Worm (Caenorhabditis elegans) whole organism, L1 larva: ENCODE results near the gene crls-1.

ENCODE experiments used
- C16A3.4 ChIP-seq: fragments of 150-350 bp; optimal IDR thresholded peaks from 2 replicates; lab custom pipeline; 2014; ENCODE audit warnings: missing biosample characterization, missing genetic modification characterization
- C34B4.2 ChIP-seq: sonication (generic microtip); optimal IDR thresholded peaks from 2 replicates; lab custom pipeline; 2017; ENCODE audit warnings: mild to moderate bottlenecking, missing genetic modification characterization, missing compliant biosample characterization
- Y116A8C.19 ChIP-seq: sonication (generic microtip); optimal IDR thresholded peaks from 2 replicates; lab custom pipeline; 2016; ENCODE audit warnings: missing compliant biosample characterization, missing genetic modification characterization, borderline replicate concordance
- aha-1 ChIP-seq: fragments of 150-350 bp; optimal IDR thresholded peaks from 2 replicates; lab custom pipeline; 2014; ENCODE audit warnings: missing biosample characterization, missing genetic modification characterization
- aly-2 ChIP-seq: fragments of 150-350 bp; optimal IDR thresholded peaks from 2 replicates; lab custom pipeline; 2014; ENCODE audit warnings: missing biosample characterization, missing genetic modification characterization
- ama-1 ChIP-seq: fragments of 150-350 bp; optimal IDR thresholded peaks from 2 replicates; lab custom pipeline; 2014
- ceh-63 ChIP-seq: fragments of 200-800 bp; sonication (Bioruptor generic); optimal IDR thresholded peaks from 2 replicates; lab custom pipeline; 2018; ENCODE audit warnings: mild to moderate bottlenecking, missing genetic modification characterization, missing compliant biosample characterization
- ceh-88 ChIP-seq: fragments of 200-800 bp; sonication (Bioruptor generic); IDR thresholded peaks from 2 replicates; pipeline ENCODE4 v1.3.6; 2022; ENCODE audit warnings: missing genetic modification characterization, missing compliant biosample characterization
- ceh-90 ChIP-seq: sonication (generic microtip); optimal IDR thresholded peaks from 2 replicates; lab custom pipeline; 2016; ENCODE audit warnings: missing genetic modification characterization, missing compliant biosample characterization
- ces-1 ChIP-seq: fragments of 150-350 bp; optimal IDR thresholded peaks from 2 replicates; lab custom pipeline; 2014; ENCODE audit warnings: missing biosample characterization, missing genetic modification reagents, missing genetic modification characterization
- dpl-1 ChIP-seq, 3 experiments: fragments of 150-350 bp in 2 of 3; sonication (generic microtip) in 1 of 3; optimal IDR thresholded peaks; 2 replicates each; lab custom pipeline; 2014 to 2017; ENCODE audit warnings: missing biosample characterization in 3 of 3, missing genetic modification characterization in 3 of 3, missing genetic modification reagents in 3 of 3
- dsc-1 ChIP-seq: sonication (generic microtip); optimal IDR thresholded peaks from 2 replicates; lab custom pipeline; 2016; ENCODE audit warnings: mild to moderate bottlenecking, missing genetic modification characterization, missing compliant biosample characterization
- efl-1 ChIP-seq, 4 experiments: fragments of 150-350 bp; optimal IDR thresholded peaks in 3 of 4; peaks in 1 of 4; 1 replicate in 1 of 4; 2 replicates in 3 of 4; lab custom pipeline; 2014; ENCODE audit warnings: missing biosample characterization in 2 of 4, missing genetic modification characterization in 2 of 4, missing genetic modification reagents in 2 of 4
- efl-3 ChIP-seq: fragments of 200-800 bp; sonication (Bioruptor generic); optimal IDR thresholded peaks from 2 replicates; lab custom pipeline; 2018; ENCODE audit warnings: mild to moderate bottlenecking, missing genetic modification characterization, missing compliant biosample characterization
- egl-13 ChIP-seq: sonication (generic microtip); optimal IDR thresholded peaks from 2 replicates; lab custom pipeline; 2016; ENCODE audit warnings: missing genotype, missing genetic modification reagents, missing genetic modification characterization, missing compliant biosample characterization
- elt-3 ChIP-seq, 6 experiments: fragments of 150-350 bp in 1 of 6; sonication (generic microtip); optimal IDR thresholded peaks; 2 replicates each; lab custom pipeline; 2017 to 2018; ENCODE audit warnings: missing biosample characterization in 6 of 6, missing genetic modification characterization in 6 of 6, inconsistent platforms in 1 of 6
- ets-5 ChIP-seq: fragments of 200-800 bp; sonication (Bioruptor generic); IDR thresholded peaks from 2 replicates; pipeline ENCODE4 v1.3.6; 2022; ENCODE audit warnings: missing genetic modification characterization, missing compliant biosample characterization
- fkh-8 ChIP-seq: sonication (generic microtip); optimal IDR thresholded peaks from 2 replicates; lab custom pipeline; 2016; ENCODE audit warnings: mild to moderate bottlenecking, missing genetic modification characterization, missing compliant biosample characterization
- grh-1 ChIP-seq: fragments of 200-800 bp; sonication (Bioruptor generic); IDR thresholded peaks from 2 replicates; pipeline ENCODE4 v1.3.6; 2022; ENCODE audit warnings: missing genetic modification reagents, missing genetic modification characterization, missing compliant biosample characterization
- hpl-2 ChIP-seq: fragments of 150-350 bp; optimal IDR thresholded peaks from 2 replicates; lab custom pipeline; 2014; ENCODE audit warnings: missing biosample characterization, missing genetic modification reagents, missing genetic modification characterization
- jun-1 ChIP-seq: fragments of 150-350 bp; optimal IDR thresholded peaks from 2 replicates; lab custom pipeline; 2014; ENCODE audit warnings: missing biosample characterization, missing genetic modification reagents, missing genetic modification characterization
- lin-13 ChIP-seq: fragments of 150-350 bp; optimal IDR thresholded peaks from 2 replicates; lab custom pipeline; 2014; ENCODE audit warnings: missing biosample characterization, missing genetic modification reagents, missing genetic modification characterization
- lin-35 ChIP-seq, 2 experiments: fragments of 150-350 bp; optimal IDR thresholded peaks; 2 replicates each; lab custom pipeline; 2014; ENCODE audit warnings: missing biosample characterization in 2 of 2, missing genetic modification characterization in 2 of 2, missing genetic modification reagents in 2 of 2
- lin-39 ChIP-seq: fragments of 150-350 bp; optimal IDR thresholded peaks from 2 replicates; lab custom pipeline; 2014; ENCODE audit warnings: missing biosample characterization, missing genetic modification reagents, missing genetic modification characterization
- lsy-2 ChIP-seq, 2 experiments: fragments of 150-350 bp; optimal IDR thresholded peaks; 2 replicates each; lab custom pipeline; 2014; ENCODE audit warnings: missing biosample characterization in 2 of 2, missing genetic modification characterization in 2 of 2
- nhr-20 ChIP-seq: sonication (generic microtip); optimal IDR thresholded peaks from 2 replicates; lab custom pipeline; 2016; ENCODE audit warnings: mild to moderate bottlenecking, missing genetic modification characterization, missing compliant biosample characterization
- nhr-28 ChIP-seq: fragments of 150-350 bp; optimal IDR thresholded peaks from 2 replicates; lab custom pipeline; 2014; ENCODE audit warnings: missing biosample characterization, missing genetic modification characterization
- nhr-47 ChIP-seq: sonication (generic microtip); optimal IDR thresholded peaks from 2 replicates; lab custom pipeline; 2016; ENCODE audit warnings: mild to moderate bottlenecking, missing genetic modification characterization, moderate library complexity, missing compliant biosample characterization
- nhr-71 ChIP-seq: sonication (generic microtip); optimal IDR thresholded peaks from 2 replicates; lab custom pipeline; 2016; ENCODE audit warnings: mild to moderate bottlenecking, missing genetic modification characterization, moderate library complexity, missing compliant biosample characterization
- nhr-76 ChIP-seq: sonication (generic microtip); optimal IDR thresholded peaks from 2 replicates; lab custom pipeline; 2017; ENCODE audit warnings: missing biosample characterization, missing genetic modification characterization
- nhr-77 ChIP-seq: fragments of 150-350 bp; optimal IDR thresholded peaks from 2 replicates; lab custom pipeline; 2014; ENCODE audit warnings: missing biosample characterization, missing genetic modification characterization
- pag-3 ChIP-seq: sonication (generic microtip); optimal IDR thresholded peaks from 2 replicates; lab custom pipeline; 2017; ENCODE audit warnings: missing genetic modification characterization, mild to moderate bottlenecking, missing compliant biosample characterization, antibody characterized with exemption, borderline replicate concordance; ENCODE audit not compliant: insufficient read depth
- snu-23 ChIP-seq: sonication (generic microtip); optimal IDR thresholded peaks from 2 replicates; lab custom pipeline; 2016; ENCODE audit warnings: missing genetic modification characterization, missing compliant biosample characterization
- sox-4 ChIP-seq: sonication (generic microtip); optimal IDR thresholded peaks from 2 replicates; lab custom pipeline; 2016; ENCODE audit warnings: missing genetic modification characterization, missing compliant biosample characterization
- sup-37 ChIP-seq: fragments of 200-800 bp; sonication (Bioruptor generic); optimal IDR thresholded peaks from 2 replicates; lab custom pipeline; 2018; ENCODE audit warnings: mild to moderate bottlenecking, missing genetic modification characterization, missing compliant biosample characterization
- swsn-7 ChIP-seq: sonication (generic microtip); optimal IDR thresholded peaks from 2 replicates; lab custom pipeline; 2016; ENCODE audit warnings: missing genetic modification characterization, missing compliant biosample characterization
- tbx-2 ChIP-seq: sonication (generic microtip); optimal IDR thresholded peaks from 2 replicates; lab custom pipeline; 2016; ENCODE audit warnings: missing genetic modification characterization, missing compliant biosample characterization
- tlp-1 ChIP-seq: fragments of 150-350 bp; optimal IDR thresholded peaks from 2 replicates; lab custom pipeline; 2014; ENCODE audit warnings: missing biosample characterization, missing genetic modification characterization
- unc-130 ChIP-seq: fragments of 150-350 bp; optimal IDR thresholded peaks from 2 replicates; lab custom pipeline; 2017; ENCODE audit warnings: missing biosample characterization, missing genetic modification characterization, inconsistent platforms
- unc-86 ChIP-seq: sonication (generic microtip); optimal IDR thresholded peaks from 2 replicates; lab custom pipeline; 2016; ENCODE audit warnings: missing genetic modification characterization, missing compliant biosample characterization
- xbp-1 ChIP-seq: sonication (generic microtip); optimal IDR thresholded peaks from 2 replicates; lab custom pipeline; 2016; ENCODE audit warnings: missing genetic modification characterization, missing compliant biosample characterization
- zag-1 ChIP-seq: fragments of 150-350 bp; optimal IDR thresholded peaks from 2 replicates; lab custom pipeline; 2014; ENCODE audit warnings: missing biosample characterization, missing genetic modification characterization
- zip-4 ChIP-seq: fragments of 200-800 bp; sonication (Bioruptor generic); optimal IDR thresholded peaks from 2 replicates; lab custom pipeline; 2018; ENCODE audit warnings: mild to moderate bottlenecking, missing genetic modification characterization, moderate library complexity, missing compliant biosample characterization
- ztf-11 ChIP-seq, 2 experiments: sonication (generic microtip); optimal IDR thresholded peaks; 2 replicates each; lab custom pipeline; 2016 to 2017; ENCODE audit warnings: missing genetic modification characterization in 2 of 2, missing biosample characterization in 1 of 2, missing compliant biosample characterization in 1 of 2

Gene crls-1

ce11 chrIII:872373-872772 is 37.3 kb downstream of the crls-1 start, which contains the start of the genes T24C4.3 and clc-20:
Gene T24C4.3, minus strand, starts transcription at chrIII:872473.
Gene clc-20, plus strand, starts transcription at chrIII:872583.
- no peak for TF ChIP-seq nhr-20
- no peak for TF ChIP-seq lin-13 (GFP tag; lab: Kevin White, UChicago)
- TF ChIP-seq tbx-2 (tag; lab: Kevin White, UChicago): no peak
- TF ChIP-seq lin-39: no peak
- peak; percentile 28 for TF ChIP-seq sox-4 (tag; lab: Kevin White, UChicago)
- no peak for TF ChIP-seq snu-23 (GFP tag; lab: Kevin White, UChicago)
- no peak for TF ChIP-seq lsy-2 (tag; optimal IDR thresholded peaks at IDR 0.05; lab: Kevin White, UChicago)
- no peak for TF ChIP-seq nhr-76
- no peak for TF ChIP-seq pag-3 (tag; lab: Kevin White, UChicago)
- no peak for TF ChIP-seq nhr-47 (tag; lab: Kevin White, UChicago)
- TF ChIP-seq hpl-2 (GFP tag; lab: Kevin White, UChicago): no peak
- no peak for TF ChIP-seq ama-1 (lab: Kevin White, UChicago)
- TF ChIP-seq Y116A8C.19 (tag; lab: Kevin White, UChicago): no peak
- TF ChIP-seq sup-37 (GFP tag; lab: Kevin White, UChicago): no peak
- TF ChIP-seq ceh-63 (GFP tag; lab: Kevin White, UChicago): no peak
- peak; percentile 72 for TF ChIP-seq dsc-1
- TF ChIP-seq swsn-7 (tag; lab: Kevin White, UChicago): no peak
- TF ChIP-seq nhr-71: no peak
- TF ChIP-seq tlp-1 (tag; lab: Kevin White, UChicago): no peak
- TF ChIP-seq unc-130 (tag; lab: Kevin White, UChicago): no peak
- no peak for TF ChIP-seq elt-3 (tag; optimal IDR thresholded peaks at IDR 0.05; lab: Kevin White, UChicago)
- peak; percentile 23 for TF ChIP-seq fkh-8 (tag; lab: Kevin White, UChicago)
- TF ChIP-seq ets-5: no peak
- TF ChIP-seq aha-1 (tag; lab: Kevin White, UChicago): no peak
- TF ChIP-seq ceh-90: no peak
- no peak for TF ChIP-seq egl-13
- TF ChIP-seq, all 84 proteins: peak for 3

- no peak for TF ChIP-seq ceh-63 (GFP tag; lab: Kevin White, UChicago)
- no peak for TF ChIP-seq zag-1 (tag; lab: Kevin White, UChicago)
- TF ChIP-seq hpl-2 (GFP tag; lab: Kevin White, UChicago): no peak
- no peak for TF ChIP-seq nhr-77 (tag; lab: Kevin White, UChicago)
- TF ChIP-seq aly-2: no peak
Measured at ce11 chrIII:870555-870954, 39.1 kb downstream of the crls-1 start.

- TF ChIP-seq ceh-90: no peak
- TF ChIP-seq efl-1 (optimal IDR thresholded peaks at IDR 0.05; lab: Kevin White, UChicago): no peak
- TF ChIP-seq efl-1 (GFP tag; optimal IDR thresholded peaks at IDR 0.05 in 1 of 2; lab: Kevin White, UChicago): peak in 1 of 2 experiments; percentile 73
Measured at ce11 chrIII:869869-870268, 39.8 kb downstream of the crls-1 start, which contains the start of gene T24C4.2. Gene T24C4.2, minus strand, starts transcription at chrIII:869969.

- TF ChIP-seq ztf-11 (tag; optimal IDR thresholded peaks at IDR 0.05; lab: Kevin White, UChicago): peak in 1 of 2 experiments; percentile 45
- no peak for TF ChIP-seq unc-86
Measured at ce11 chrIII:868866-869265, 40.8 kb downstream of the crls-1 start.

ce11 chrIII:861819-862356 is 47.8 kb downstream of the crls-1 start, which contains the start of gene arx-4:
Gene arx-4, plus strand, starts transcription at chrIII:862306.
- TF ChIP-seq ceh-88 (no peak), elt-3 (tag; optimal IDR thresholded peaks at IDR 0.05; lab: Kevin White, UChicago) (no peak), nhr-28 (tag; lab: Kevin White, UChicago) (no peak), efl-3 (GFP tag; lab: Kevin White, UChicago) (no peak), zip-4 (no peak), fkh-8 (tag; lab: Kevin White, UChicago) (no peak), swsn-7 (tag; lab: Kevin White, UChicago) (no peak), C16A3.4 (tag; lab: Kevin White, UChicago) (no peak), efl-1 (optimal IDR thresholded peaks at IDR 0.05; lab: Kevin White, UChicago) (no peak), efl-1 (GFP tag; optimal IDR thresholded peaks at IDR 0.05 in 1 of 2; lab: Kevin White, UChicago) (peak; percentile 16 to 84), dpl-1 (GFP tag; optimal IDR thresholded peaks at IDR 0.05; lab: Kevin White, UChicago) (peak in 1 of 3 experiments; percentile 26), nhr-71 (peak; percentile 11), unc-86 (no peak), xbp-1 (tag; lab: Kevin White, UChicago) (no peak), ces-1 (no peak), zag-1 (tag; lab: Kevin White, UChicago) (no peak), jun-1 (tag; lab: Kevin White, UChicago) (no peak), C34B4.2 (tag; lab: Kevin White, UChicago) (no peak), grh-1 (GFP tag; lab: Robert Waterston, UW) (no peak), lin-35 (GFP tag; optimal IDR thresholded peaks at IDR 0.05; lab: Kevin White, UChicago) (peak in 1 of 2 experiments; percentile 26)
